Fruit fly (Drosophila melanogaster) whole organism, embryonic: ENCODE data around the gene Spn38F.

Source experiments
- Awh ChIP-seq: fragments of 200-800 bp; sonication (Bioruptor generic); IDR thresholded peaks from 2 replicates; pipeline ENCODE4, ENCODE4 v1.3.6; 2022; ENCODE audit warnings: missing biosample characterization, missing genetic modification characterization
- BEAF-32 ChIP-seq: fragments of 200-800 bp; sonication (Bioruptor generic); optimal IDR thresholded peaks from 3 replicates; lab custom pipeline; 2017; ENCODE audit warnings: missing biosample characterization, missing genetic modification characterization, mild to moderate bottlenecking, moderate library complexity, missing genetic modification reagents
- C15 ChIP-seq: fragments of 200-800 bp; sonication (Bioruptor generic); IDR thresholded peaks from 3 replicates; pipeline ENCODE4 v1.3.6; 2022; ENCODE audit warnings: missing biosample characterization, missing genetic modification characterization
- CG10565 ChIP-seq: fragments of 200-800 bp; sonication (Bioruptor generic); optimal IDR thresholded peaks from 3 replicates; lab custom pipeline; 2016; ENCODE audit warnings: missing biosample characterization, mild to moderate bottlenecking, missing genetic modification characterization
- CG11247 ChIP-seq: fragments of 200-800 bp; sonication (Bioruptor generic); IDR thresholded peaks from 2 replicates; pipeline ENCODE4 v1.3.6; 2022; ENCODE audit warnings: missing biosample characterization, missing genetic modification characterization
- CG14710 ChIP-seq: fragments of 200-800 bp; sonication (Bioruptor generic); optimal IDR thresholded peaks from 3 replicates; lab custom pipeline; 2019; ENCODE audit warnings: missing biosample characterization, mild to moderate bottlenecking, missing genetic modification characterization, moderate library complexity
- CG15269 ChIP-seq: fragments of 200-800 bp; sonication (Bioruptor generic); optimal IDR thresholded peaks from 2 replicates; lab custom pipeline; 2018; ENCODE audit warnings: missing biosample characterization, mild to moderate bottlenecking, missing genetic modification characterization, moderate library complexity
- CG1529 ChIP-seq: fragments of 200-800 bp; sonication (Bioruptor generic); optimal IDR thresholded peaks from 3 replicates; lab custom pipeline; 2018; ENCODE audit warnings: missing biosample characterization, missing genetic modification characterization
- CG1647 ChIP-seq: fragments of 200-800 bp; sonication (Bioruptor generic); optimal IDR thresholded peaks from 3 replicates; lab custom pipeline; 2016; ENCODE audit warnings: missing biosample characterization, missing genetic modification characterization
- CG18262 ChIP-seq: fragments of 200-800 bp; optimal IDR thresholded peaks from 3 replicates; lab custom pipeline; 2019; ENCODE audit warnings: missing biosample characterization, mild to moderate bottlenecking, missing genetic modification characterization, moderate library complexity
- CG2875 ChIP-seq: fragments of 200-800 bp; sonication (Bioruptor generic); optimal IDR thresholded peaks from 2 replicates; lab custom pipeline; 2017; ENCODE audit warnings: missing biosample characterization, mild to moderate bottlenecking, missing genetic modification characterization, missing genetic modification reagents
- CG2889 ChIP-seq: fragments of 200-800 bp; sonication (Bioruptor generic); IDR thresholded peaks from 3 replicates; pipeline ENCODE4 v1.3.6; 2022; ENCODE audit warnings: missing biosample characterization, missing genetic modification characterization
- CG31224 ChIP-seq: fragments of 200-800 bp; sonication (Bioruptor generic); IDR thresholded peaks from 2 replicates; pipeline ENCODE4 v1.3.6; 2022; ENCODE audit warnings: missing biosample characterization, missing genetic modification characterization
- CG32532 ChIP-seq: fragments of 200-800 bp; sonication (Bioruptor generic); IDR thresholded peaks from 2 replicates; pipeline ENCODE4 v1.3.6; 2022; ENCODE audit warnings: missing biosample characterization, missing genetic modification characterization
- CG4404 ChIP-seq: fragments of 200-800 bp; sonication (Bioruptor generic); IDR thresholded peaks from 2 replicates; pipeline ENCODE4 v1.3.6; 2022; ENCODE audit warnings: missing biosample characterization, missing genetic modification characterization
- CG4707 ChIP-seq: fragments of 200-800 bp; sonication (Bioruptor generic); optimal IDR thresholded peaks from 2 replicates; lab custom pipeline; 2018; ENCODE audit warnings: missing biosample characterization, mild to moderate bottlenecking, missing genetic modification characterization, moderate library complexity
- CG6683 ChIP-seq: fragments of 200-800 bp; sonication (Bioruptor generic); optimal IDR thresholded peaks from 2 replicates; lab custom pipeline; 2017; ENCODE audit warnings: missing biosample characterization, mild to moderate bottlenecking, missing genetic modification characterization, missing genetic modification reagents
- CG7786 ChIP-seq: fragments of 200-800 bp; sonication (Bioruptor generic); optimal IDR thresholded peaks from 2 replicates; lab custom pipeline; 2016; ENCODE audit warnings: missing biosample characterization, missing genetic modification characterization
- Dip2 ChIP-seq: fragments of 200-800 bp; sonication (Bioruptor generic); IDR thresholded peaks from 2 replicates; pipeline ENCODE4 v1.3.6; 2022; ENCODE audit warnings: missing biosample characterization, missing genetic modification characterization
- Dip3 ChIP-seq: fragments of 200-800 bp; sonication (Bioruptor generic); optimal IDR thresholded peaks from 3 replicates; lab custom pipeline; 2016; ENCODE audit warnings: missing biosample characterization, missing genetic modification characterization
- H15 ChIP-seq: fragments of 200-800 bp; sonication (Bioruptor generic); IDR thresholded peaks from 3 replicates; pipeline ENCODE4 v1.3.6; 2022; ENCODE audit warnings: missing biosample characterization, missing genetic modification characterization
- HLH3B ChIP-seq: fragments of 200-800 bp; sonication (Bioruptor generic); IDR thresholded peaks from 2 replicates; pipeline ENCODE4 v1.3.6; 2022; ENCODE audit warnings: missing biosample characterization, missing genetic modification characterization
- MESR4 ChIP-seq: fragments of 200-800 bp; sonication (Bioruptor generic); optimal IDR thresholded peaks from 2 replicates; lab custom pipeline; 2018; ENCODE audit warnings: missing biosample characterization, mild to moderate bottlenecking, missing genetic modification characterization, moderate library complexity
- Meics ChIP-seq: fragments of 200-800 bp; sonication (Bioruptor generic); optimal IDR thresholded peaks from 2 replicates; lab custom pipeline; 2017; ENCODE audit warnings: missing biosample characterization, mild to moderate bottlenecking, missing genetic modification characterization
- Pdp1 ChIP-seq, 2 experiments: fragments of 200-800 bp; sonication (Bioruptor generic); optimal IDR thresholded peaks; 3 replicates each; lab custom pipeline; 2016; ENCODE audit warnings: missing biosample characterization in 2 of 2, missing genetic modification characterization in 2 of 2, mild to moderate bottlenecking in 1 of 2, moderate library complexity in 1 of 2
- Six4 ChIP-seq: fragments of 200-800 bp; sonication (Bioruptor generic); optimal IDR thresholded peaks from 2 replicates; lab custom pipeline; 2016; ENCODE audit warnings: missing biosample characterization, missing genetic modification characterization
- cato ChIP-seq: fragments of 200-800 bp; sonication (Bioruptor generic); optimal IDR thresholded peaks from 2 replicates; lab custom pipeline; 2016; ENCODE audit warnings: missing biosample characterization, missing genetic modification characterization, borderline replicate concordance
- chn ChIP-seq: fragments of 200-800 bp; sonication (Bioruptor generic); optimal IDR thresholded peaks from 2 replicates; lab custom pipeline; 2016; ENCODE audit warnings: missing biosample characterization, missing genetic modification characterization
- dan ChIP-seq: fragments of 200-800 bp; sonication (Bioruptor generic); IDR thresholded peaks from 2 replicates; pipeline ENCODE4 v1.3.6; 2022; ENCODE audit warnings: missing biosample characterization, missing genetic modification characterization
- dmrt11E ChIP-seq: fragments of 200-800 bp; sonication (Bioruptor generic); optimal IDR thresholded peaks from 3 replicates; lab custom pipeline; 2018; ENCODE audit warnings: missing biosample characterization, mild to moderate bottlenecking, missing genetic modification characterization, moderate library complexity
- dpn ChIP-seq, 2 experiments: fragments of 200-800 bp; sonication (Bioruptor generic); optimal IDR thresholded peaks; 3 replicates each; lab custom pipeline; 2016; ENCODE audit warnings: missing biosample characterization in 2 of 2, missing genetic modification characterization in 2 of 2
- ham ChIP-seq: fragments of 200-800 bp; sonication (Bioruptor generic); IDR thresholded peaks from 2 replicates; pipeline ENCODE4 v1.3.6; 2022; ENCODE audit warnings: missing biosample characterization, missing genetic modification characterization
- her ChIP-seq: fragments of 200-800 bp; sonication (Bioruptor generic); optimal IDR thresholded peaks from 2 replicates; lab custom pipeline; 2016; ENCODE audit warnings: missing biosample characterization, missing genetic modification characterization
- hth ChIP-seq: fragments of >200 bp; optimal IDR thresholded peaks from 2 replicates; lab custom pipeline; 2017; ENCODE audit warnings: inconsistent platforms
- kay ChIP-seq: fragments of 200-800 bp; sonication (Bioruptor generic); optimal IDR thresholded peaks from 2 replicates; lab custom pipeline; 2016; ENCODE audit warnings: missing biosample characterization, missing genetic modification characterization
- lov ChIP-seq, 2 experiments: fragments of 200-800 bp in 1 of 2; fragments of >200 bp in 1 of 2; sonication (Bioruptor generic) in 1 of 2; IDR thresholded peaks in 1 of 2; optimal IDR thresholded peaks in 1 of 2; 2 replicates in 1 of 2; 3 replicates in 1 of 2; pipeline versions ENCODE4 v1.3.6 to Lab custom; 2017 to 2022; ENCODE audit warnings: missing biosample characterization in 1 of 2, missing genetic modification characterization in 1 of 2
- nau ChIP-seq: fragments of 200-800 bp; sonication (Bioruptor generic); optimal IDR thresholded peaks from 3 replicates; lab custom pipeline; 2017; ENCODE audit warnings: missing biosample characterization, mild to moderate bottlenecking, missing genetic modification characterization, missing genetic modification reagents
- org-1 ChIP-seq: fragments of 200-800 bp; sonication (Bioruptor generic); optimal IDR thresholded peaks from 2 replicates; lab custom pipeline; 2017; ENCODE audit warnings: missing biosample characterization, missing genetic modification characterization
- pfk ChIP-seq: fragments of 200-800 bp; sonication (Bioruptor generic); optimal IDR thresholded peaks from 2 replicates; lab custom pipeline; 2018; ENCODE audit warnings: missing biosample characterization, mild to moderate bottlenecking, missing genetic modification characterization, moderate library complexity
- row ChIP-seq: fragments of 200-800 bp; sonication (Bioruptor generic); IDR thresholded peaks from 3 replicates; pipeline ENCODE4 v1.3.6; 2022; ENCODE audit warnings: missing biosample characterization, missing genetic modification characterization
- sim ChIP-seq: fragments of 200-800 bp; sonication (Bioruptor generic); IDR thresholded peaks from 2 replicates; pipeline ENCODE4 v1.3.6; 2022; ENCODE audit warnings: missing biosample characterization, missing genetic modification characterization
- stc ChIP-seq: fragments of 200-800 bp; sonication (Bioruptor generic); IDR thresholded peaks from 2 replicates; pipeline ENCODE4 v1.3.6; 2022; ENCODE audit warnings: missing biosample characterization, missing genetic modification characterization
- tio ChIP-seq: fragments of 200-800 bp; sonication (Bioruptor generic); optimal IDR thresholded peaks from 2 replicates; lab custom pipeline; 2017; ENCODE audit warnings: missing biosample characterization, missing genetic modification characterization, inconsistent platforms
- toy ChIP-seq: fragments of 200-800 bp; sonication (Bioruptor generic); IDR thresholded peaks from 2 replicates; pipeline ENCODE4 v1.3.6; 2022; ENCODE audit warnings: missing biosample characterization, missing genetic modification characterization
- ttk ChIP-seq: fragments of 200-800 bp; sonication (Bioruptor generic); IDR thresholded peaks from 2 replicates; pipeline ENCODE4 v2.1.2; 2022; ENCODE audit warnings: missing biosample characterization, missing genetic modification characterization
- vvl ChIP-seq: fragments of 200-800 bp; sonication (Bioruptor generic); IDR thresholded peaks from 2 replicates; pipeline ENCODE4 v1.3.6; 2022; ENCODE audit warnings: missing biosample characterization, missing genetic modification characterization
- wek ChIP-seq: fragments of 200-800 bp; sonication (Bioruptor generic); optimal IDR thresholded peaks from 3 replicates; lab custom pipeline; 2018; ENCODE audit warnings: missing biosample characterization, mild to moderate bottlenecking, missing genetic modification characterization, moderate library complexity
- zen ChIP-seq: fragments of 200-800 bp; sonication (Bioruptor generic); optimal IDR thresholded peaks from 3 replicates; lab custom pipeline; 2018; ENCODE audit warnings: missing biosample characterization, mild to moderate bottlenecking, missing genetic modification characterization, moderate library complexity
- zfh1 ChIP-seq: fragments of 200-800 bp; sonication (Bioruptor generic); IDR thresholded peaks from 3 replicates; pipeline ENCODE4 v1.3.6; 2022; ENCODE audit warnings: missing biosample characterization, missing genetic modification characterization

Gene Spn38F

DNA sequence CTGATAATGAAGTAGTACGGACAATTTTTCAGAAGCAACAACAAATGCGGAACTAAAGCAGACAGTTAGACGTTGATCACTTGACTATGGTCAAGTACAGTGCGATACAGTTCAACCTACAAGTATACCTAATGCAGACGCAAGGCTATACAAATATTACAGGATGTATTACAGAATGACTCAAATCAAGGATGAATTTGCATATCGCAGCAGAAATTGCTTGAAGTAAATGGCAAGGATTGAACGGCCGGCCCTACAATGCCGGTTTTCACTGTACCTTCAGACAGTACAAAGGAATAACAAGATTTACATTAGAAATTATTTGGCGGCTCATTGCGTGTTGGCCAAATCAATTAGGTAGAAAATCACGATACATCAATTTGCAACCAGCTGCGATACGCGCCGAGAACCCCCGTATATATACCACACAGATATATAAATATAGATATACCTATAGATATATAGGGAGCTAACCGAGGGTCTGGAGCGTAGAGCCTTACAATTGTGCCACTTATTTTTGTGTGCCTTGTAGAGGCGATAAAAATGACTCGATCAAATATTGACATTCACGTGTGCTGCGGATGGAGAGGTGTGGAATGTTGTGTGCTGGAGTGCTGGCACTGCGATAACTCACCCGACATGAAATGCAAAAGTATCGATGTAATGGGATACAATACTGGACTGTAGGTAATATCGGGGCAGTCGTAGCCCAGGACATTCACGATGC is 43.7 kb upstream of the Spn38F start (continued):
- TF ChIP-seq kay (GFP tag; lab: Kevin White, UChicago) (peak; percentile 27), tio (GFP tag; lab: Kevin White, UChicago) (no peak), her (GFP tag; lab: Kevin White, UChicago) (peak; percentile 39), CG31224 (GFP tag; lab: Robert Waterston, UW) (peak; percentile 59), CG15269 (tag; lab: Kevin White, UChicago) (peak; percentile 54), Pdp1 (GFP tag; optimal IDR thresholded peaks at IDR 0.05; lab: Kevin White, UChicago) (peak; percentile 64 to 72), CG4404 (GFP tag; lab: Robert Waterston, UW) (0 out of 2 replicates have a peak, but pooled peaks have one; percentile 21), CG1647 (GFP tag; lab: Kevin White, UChicago) (peak; percentile 32), H15 (GFP tag; lab: Robert Waterston, UW) (0 out of 3 replicates have a peak, but pooled peaks have one; percentile 42), cato (GFP tag; lab: Kevin White, UChicago) (no peak), dan (GFP tag; lab: Robert Waterston, UW) (no peak), Meics (GFP tag; lab: Kevin White, UChicago) (peak; percentile 73), lov (optimal IDR thresholded peaks at IDR 0.05; lab: Kevin White, UChicago) (no peak), lov (GFP tag; IDR thresholded peaks at IDR 0.05; lab: Robert Waterston, UW) (no peak), Awh (GFP tag; lab: Robert Waterston, UW) (peak; percentile 32; the same call in 1 of the 2 replicates), CG1529 (GFP tag; lab: Kevin White, UChicago) (no peak), BEAF-32 (GFP tag; lab: Kevin White, UChicago) (no peak), row (peak; percentile 77; the same call in 2 of the 3 replicates), Dip3 (GFP tag; lab: Kevin White, UChicago) (peak; percentile 54), CG7786 (GFP tag; lab: Kevin White, UChicago) (peak; percentile 55), ttk (GFP tag; lab: Robert Waterston, UW) (no peak), CG2889 (no peak), zen (tag; lab: Kevin White, UChicago) (no peak), CG2875 (GFP tag; lab: Kevin White, UChicago) (no peak), dpn (GFP tag; optimal IDR thresholded peaks at IDR 0.05; lab: Kevin White, UChicago) (peak; percentile 50 to 59), pfk (GFP tag; lab: Kevin White, UChicago) (no peak), CG4707 (GFP tag; lab: Kevin White, UChicago) (no peak), nau (GFP tag; lab: Kevin White, UChicago) (no peak), CG11247 (GFP tag; lab: Robert Waterston, UW) (peak; percentile 48), C15 (GFP tag; lab: Robert Waterston, UW) (0 out of 3 replicates have a peak, but pooled peaks have one; percentile 67), Six4 (peak; percentile 4), vvl (GFP tag; lab: Robert Waterston, UW) (peak; percentile 66), hth (lab: Kevin White, UChicago) (no peak), org-1 (GFP tag; lab: Kevin White, UChicago) (peak; percentile 64), zfh1 (GFP tag; lab: Robert Waterston, UW) (peak; percentile 52; the same call in 1 of the 3 replicates), Dip2 (GFP tag; lab: Robert Waterston, UW) (no peak), CG32532 (peak; percentile 89), CG14710 (peak; percentile 6), chn (GFP tag; lab: Kevin White, UChicago) (no peak), CG10565 (GFP tag; lab: Kevin White, UChicago) (no peak), ham (0 out of 2 replicates have a peak, but pooled peaks have one; percentile 19), HLH3B (0 out of 2 replicates have a peak, but pooled peaks have one; percentile 53), sim (GFP tag; lab: Robert Waterston, UW) (no peak), dmrt11E (tag; lab: Kevin White, UChicago) (no peak), MESR4 (GFP tag; lab: Kevin White, UChicago) (no peak), stc (GFP tag; lab: Robert Waterston, UW) (no peak; the same call in 1 of the 2 replicates), wek (GFP tag; lab: Kevin White, UChicago) (peak; percentile 19), toy (peak; percentile 61; the same call in 1 of the 2 replicates), CG6683 (GFP tag; lab: Kevin White, UChicago) (no peak), CG18262 (tag; lab: Kevin White, UChicago) (peak; percentile 13)
